Fruit fly (Drosophila melanogaster) whole organism, prepupa: ENCODE results near the gene Rab9.

Experiments
- Blimp-1 ChIP-seq: fragments of 200-800 bp; sonication (Bioruptor generic); optimal IDR thresholded peaks from 3 replicates; lab custom pipeline; 2017; ENCODE audit warnings: missing biosample characterization, missing genetic modification characterization, mild to moderate bottlenecking, moderate library complexity, missing genetic modification reagents
- CG10631 ChIP-seq: fragments of 200-800 bp; sonication (Bioruptor generic); optimal IDR thresholded peaks from 2 replicates; lab custom pipeline; 2016; ENCODE audit warnings: missing biosample characterization, missing genetic modification characterization
- CG10669 ChIP-seq: fragments of 200-800 bp; sonication (Bioruptor generic); optimal IDR thresholded peaks from 3 replicates; lab custom pipeline; 2018; ENCODE audit warnings: missing biosample characterization, mild to moderate bottlenecking, missing genetic modification characterization, moderate library complexity
- CG11294 ChIP-seq: fragments of 200-800 bp; sonication (Bioruptor generic); IDR thresholded peaks from 2 replicates; pipeline ENCODE4 v1.3.6; 2022; ENCODE audit warnings: missing biosample characterization, missing genetic modification characterization
- CG11902 ChIP-seq: fragments of 200-800 bp; sonication (Bioruptor generic); optimal IDR thresholded peaks from 3 replicates; lab custom pipeline; 2016; ENCODE audit warnings: missing biosample characterization, missing genetic modification characterization
- CG15336 ChIP-seq: fragments of 200-800 bp; sonication (Bioruptor generic); IDR thresholded peaks from 2 replicates; pipeline ENCODE4 v1.3.6; 2022; ENCODE audit warnings: missing biosample characterization, missing genetic modification characterization
- CG1621 ChIP-seq: fragments of 200-800 bp; sonication (Bioruptor generic); optimal IDR thresholded peaks from 3 replicates; lab custom pipeline; 2018; ENCODE audit warnings: missing biosample characterization, mild to moderate bottlenecking, missing genetic modification characterization
- CG16779 ChIP-seq: fragments of 200-800 bp; sonication (Bioruptor generic); optimal IDR thresholded peaks from 3 replicates; lab custom pipeline; 2017; ENCODE audit warnings: missing biosample characterization, mild to moderate bottlenecking, missing genetic modification characterization
- CG31627 ChIP-seq: fragments of 200-800 bp; sonication (Bioruptor generic); optimal IDR thresholded peaks from 3 replicates; lab custom pipeline; 2016; ENCODE audit warnings: missing biosample characterization, missing genetic modification characterization
- CG32006 ChIP-seq: fragments of 200-800 bp; sonication (Bioruptor generic); optimal IDR thresholded peaks from 3 replicates; lab custom pipeline; 2017; ENCODE audit warnings: missing biosample characterization, mild to moderate bottlenecking, missing genetic modification characterization
- CG34406 ChIP-seq: fragments of 200-800 bp; sonication (Bioruptor generic); optimal IDR thresholded peaks from 3 replicates; lab custom pipeline; 2016; ENCODE audit warnings: missing biosample characterization, missing genetic modification characterization
- CG4318 ChIP-seq: fragments of 200-800 bp; sonication (Bioruptor generic); optimal IDR thresholded peaks from 3 replicates; lab custom pipeline; 2017; ENCODE audit warnings: missing biosample characterization, mild to moderate bottlenecking, missing genetic modification characterization
- CG6163 ChIP-seq: fragments of 200-800 bp; sonication (Bioruptor generic); IDR thresholded peaks from 3 replicates; pipeline ENCODE4 v1.3.6; 2022; ENCODE audit warnings: missing biosample characterization, missing genetic modification characterization
- CG6276 ChIP-seq: fragments of 200-800 bp; sonication (Bioruptor generic); optimal IDR thresholded peaks from 2 replicates; lab custom pipeline; 2017; ENCODE audit warnings: missing biosample characterization, mild to moderate bottlenecking, missing genetic modification characterization
- CG6792 ChIP-seq: fragments of 200-800 bp; sonication (Bioruptor generic); optimal IDR thresholded peaks from 3 replicates; lab custom pipeline; 2016; ENCODE audit warnings: missing biosample characterization, missing genetic modification characterization
- CG6808 ChIP-seq: fragments of 200-800 bp; sonication (Bioruptor generic); optimal IDR thresholded peaks from 3 replicates; lab custom pipeline; 2017; ENCODE audit warnings: missing biosample characterization, missing genetic modification characterization, mild to moderate bottlenecking, moderate library complexity, missing genetic modification reagents
- CG6854 ChIP-seq: fragments of 200-800 bp; sonication (Bioruptor generic); optimal IDR thresholded peaks from 2 replicates; lab custom pipeline; 2017; ENCODE audit warnings: missing biosample characterization, mild to moderate bottlenecking, missing genetic modification characterization
- CG7368 ChIP-seq: fragments of 200-800 bp; sonication (Bioruptor generic); optimal IDR thresholded peaks from 3 replicates; lab custom pipeline; 2016; ENCODE audit warnings: missing biosample characterization, missing genetic modification characterization
- CG8119 ChIP-seq: fragments of 200-800 bp; sonication (Bioruptor generic); IDR thresholded peaks from 3 replicates; pipeline ENCODE4 v1.3.6; 2022; ENCODE audit warnings: missing biosample characterization, missing genetic modification characterization
- CG8319 ChIP-seq: fragments of 200-800 bp; sonication (Bioruptor generic); optimal IDR thresholded peaks from 3 replicates; lab custom pipeline; 2016; ENCODE audit warnings: missing biosample characterization, missing genetic modification characterization
- CG8632 ChIP-seq: fragments of 200-800 bp; sonication (Bioruptor generic); optimal IDR thresholded peaks from 3 replicates; lab custom pipeline; 2016; ENCODE audit warnings: missing biosample characterization, missing genetic modification characterization
- Eip75B ChIP-seq: fragments of 200-800 bp; sonication (Bioruptor generic); optimal IDR thresholded peaks from 3 replicates; lab custom pipeline; 2016; ENCODE audit warnings: missing biosample characterization, missing genetic modification characterization
- Eip78C ChIP-seq: fragments of 200-800 bp; sonication (Bioruptor generic); peaks from one replicate; lab custom pipeline; 2016; ENCODE audit warnings: missing biosample characterization, missing genetic modification characterization
- Ets21C ChIP-seq: fragments of 200-800 bp; sonication (Bioruptor generic); optimal IDR thresholded peaks from 3 replicates; lab custom pipeline; 2016; ENCODE audit warnings: missing biosample characterization, missing genetic modification characterization
- Ets96B ChIP-seq: fragments of 200-800 bp; optimal IDR thresholded peaks from 2 replicates; lab custom pipeline; 2019; ENCODE audit warnings: missing biosample characterization, mild to moderate bottlenecking, missing genetic modification characterization, moderate library complexity
- Gug ChIP-seq: fragments of 200-800 bp; sonication (Bioruptor generic); IDR thresholded peaks from 2 replicates; pipeline ENCODE4 v1.3.6; 2022; ENCODE audit warnings: missing biosample characterization, missing genetic modification characterization
- Hr39 ChIP-seq: fragments of 200-800 bp; sonication (Bioruptor generic); optimal IDR thresholded peaks from 2 replicates; lab custom pipeline; 2016; ENCODE audit warnings: missing biosample characterization, missing genetic modification characterization
- Hr4 ChIP-seq: fragments of 200-800 bp; sonication (Bioruptor generic); optimal IDR thresholded peaks from 3 replicates; lab custom pipeline; 2016; ENCODE audit warnings: missing biosample characterization, missing genetic modification characterization
- Lpt ChIP-seq: fragments of 200-800 bp; sonication (Bioruptor generic); optimal IDR thresholded peaks from 3 replicates; lab custom pipeline; 2016; ENCODE audit warnings: missing biosample characterization, missing genetic modification characterization
- Smox ChIP-seq: fragments of 200-800 bp; sonication (Bioruptor generic); optimal IDR thresholded peaks from 3 replicates; lab custom pipeline; 2016; ENCODE audit warnings: missing biosample characterization, missing genetic modification characterization
- Sox14 ChIP-seq: fragments of 200-800 bp; sonication (Bioruptor generic); optimal IDR thresholded peaks from 3 replicates; lab custom pipeline; 2016; ENCODE audit warnings: missing biosample characterization, missing genetic modification characterization
- achi ChIP-seq: fragments of 200-800 bp; sonication (Bioruptor generic); optimal IDR thresholded peaks from 3 replicates; lab custom pipeline; 2016; ENCODE audit warnings: missing biosample characterization, missing genetic modification characterization
- cyc ChIP-seq: fragments of 200-800 bp; sonication (Bioruptor generic); optimal IDR thresholded peaks from 3 replicates; lab custom pipeline; 2016; ENCODE audit warnings: missing biosample characterization, missing genetic modification characterization
- dsx ChIP-seq: fragments of 200-800 bp; optimal IDR thresholded peaks from 3 replicates; lab custom pipeline; 2019; ENCODE audit warnings: missing biosample characterization, mild to moderate bottlenecking, missing genetic modification characterization, moderate library complexity; ENCODE audit not compliant: poor library complexity, severe bottlenecking
- eg ChIP-seq: fragments of 200-800 bp; sonication (Bioruptor generic); IDR thresholded peaks from 3 replicates; pipeline ENCODE4 v1.3.6; 2022; ENCODE audit warnings: missing biosample characterization, missing genetic modification characterization
- esn ChIP-seq: fragments of 200-800 bp; sonication (Bioruptor generic); optimal IDR thresholded peaks from 2 replicates; lab custom pipeline; 2016; ENCODE audit warnings: missing biosample characterization, mild to moderate bottlenecking, missing genetic modification characterization, moderate library complexity
- fd59A ChIP-seq: fragments of 200-800 bp; sonication (Bioruptor generic); optimal IDR thresholded peaks from 2 replicates; lab custom pipeline; 2017; ENCODE audit warnings: missing biosample characterization, mild to moderate bottlenecking, missing genetic modification characterization, missing genetic modification reagents
- fd85E ChIP-seq: fragments of 200-800 bp; sonication (Bioruptor generic); optimal IDR thresholded peaks from 3 replicates; lab custom pipeline; 2016; ENCODE audit warnings: missing biosample characterization, missing genetic modification characterization
- fkh ChIP-seq: fragments of 200-800 bp; sonication (Bioruptor generic); optimal IDR thresholded peaks from 3 replicates; lab custom pipeline; 2017; ENCODE audit warnings: missing biosample characterization, mild to moderate bottlenecking, missing genetic modification characterization, moderate library complexity
- lz ChIP-seq: fragments of 200-800 bp; sonication (Bioruptor generic); optimal IDR thresholded peaks from 3 replicates; lab custom pipeline; 2016; ENCODE audit warnings: missing biosample characterization, missing genetic modification characterization
- pdm3 ChIP-seq: fragments of 200-800 bp; sonication (Bioruptor generic); optimal IDR thresholded peaks from 3 replicates; lab custom pipeline; 2016; ENCODE audit warnings: missing biosample characterization, missing genetic modification characterization
- spab ChIP-seq: fragments of 200-800 bp; sonication (Bioruptor generic); optimal IDR thresholded peaks from 2 replicates; lab custom pipeline; 2017; ENCODE audit warnings: missing biosample characterization, mild to moderate bottlenecking, missing genetic modification characterization, missing genetic modification reagents
- ss ChIP-seq, 2 experiments: fragments of 200-800 bp; sonication (Bioruptor generic); optimal IDR thresholded peaks; 2 replicates in 1 of 2; 3 replicates in 1 of 2; lab custom pipeline; 2017 to 2018; ENCODE audit warnings: mild to moderate bottlenecking in 2 of 2, missing biosample characterization in 2 of 2, missing genetic modification characterization in 2 of 2, moderate library complexity in 1 of 2
- svp ChIP-seq: fragments of 200-800 bp; sonication (Bioruptor generic); peaks from one replicate; lab custom pipeline; 2016; ENCODE audit warnings: missing biosample characterization, missing genetic modification characterization
- topi ChIP-seq: fragments of 200-800 bp; sonication (Bioruptor generic); optimal IDR thresholded peaks from 3 replicates; lab custom pipeline; 2016; ENCODE audit warnings: missing biosample characterization, missing genetic modification characterization

The Rab9 gene

DNA sequence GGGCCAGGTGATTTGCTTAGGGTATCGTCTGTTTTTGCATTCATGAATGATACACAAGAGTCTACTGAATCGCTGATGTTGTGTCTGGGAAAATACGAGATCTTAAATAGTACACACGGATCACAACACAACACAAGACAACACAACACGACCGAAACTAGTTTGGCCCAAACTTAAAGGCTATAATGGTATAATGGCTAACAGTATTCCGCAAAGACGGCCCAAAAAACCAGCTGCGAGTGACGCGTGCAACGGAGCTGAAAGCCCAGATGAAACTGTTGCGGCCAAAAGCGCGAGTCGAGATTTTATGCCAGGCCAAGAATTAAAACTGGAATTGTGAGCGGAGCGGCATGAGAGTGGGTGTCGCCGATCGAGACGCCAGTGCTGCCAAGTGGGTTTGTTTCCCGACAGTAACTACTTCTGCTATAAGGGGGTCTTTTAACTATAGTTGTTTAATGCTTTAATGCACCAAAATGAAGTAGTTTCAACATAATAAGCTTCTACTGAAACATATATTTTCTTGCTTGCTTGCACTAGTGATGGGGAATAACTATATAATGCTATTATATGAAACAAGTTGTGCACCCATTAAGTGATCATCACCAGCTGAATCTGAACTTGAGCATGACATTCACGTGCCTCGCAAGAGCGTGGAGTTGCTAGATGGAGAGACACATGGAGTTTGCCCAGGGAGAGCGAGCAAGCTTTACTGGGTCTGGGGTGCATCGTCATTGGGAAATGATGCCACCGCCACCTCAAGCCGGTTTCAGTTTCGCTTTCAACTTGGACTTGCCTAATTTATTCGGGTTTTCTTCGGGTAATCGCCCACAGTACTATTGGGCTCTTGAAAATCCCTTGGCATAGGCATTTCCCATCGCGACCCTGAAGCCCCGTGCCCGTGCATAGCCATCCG, 6.6 kb downstream of the Rab9 start:
- TF ChIP-seq CG32006 (peak; percentile 10), CG8119 (GFP tag; lab: Robert Waterston, UW) (peak; percentile 57; the same call in 2 of the 3 replicates), CG6854 (GFP tag; lab: Kevin White, UChicago) (peak; percentile 33), fkh (GFP tag; lab: Kevin White, UChicago) (no peak), pdm3 (GFP tag; lab: Kevin White, UChicago) (peak; percentile 10), esn (GFP tag; lab: Kevin White, UChicago) (peak; percentile 44), CG34406 (GFP tag; lab: Kevin White, UChicago) (no peak), Lpt (GFP tag; lab: Kevin White, UChicago) (peak; percentile 18), CG6163 (GFP tag; lab: Robert Waterston, UW) (peak; percentile 36; the same call in 1 of the 3 replicates), Blimp-1 (GFP tag; lab: Kevin White, UChicago) (peak; percentile 50), ss (GFP tag; optimal IDR thresholded peaks at IDR 0.05; lab: Kevin White, UChicago) (peak; percentile 7 to 37), eg (GFP tag; lab: Robert Waterston, UW) (peak; percentile 39; the same call in 1 of the 3 replicates), svp (GFP tag; lab: Kevin White, UChicago) (no peak), spab (GFP tag; lab: Kevin White, UChicago) (no peak), Eip75B (GFP tag; lab: Kevin White, UChicago) (peak; percentile 13), Hr39 (no peak), Smox (GFP tag; lab: Kevin White, UChicago) (no peak), CG6808 (peak; percentile 99), Sox14 (GFP tag; lab: Kevin White, UChicago) (no peak), fd85E (GFP tag; lab: Kevin White, UChicago) (no peak), CG6276 (GFP tag; lab: Kevin White, UChicago) (no peak), CG15336 (GFP tag; lab: Robert Waterston, UW) (peak; percentile 30; the same call in 1 of the 2 replicates), lz (GFP tag; lab: Kevin White, UChicago) (no peak), CG6792 (GFP tag; lab: Kevin White, UChicago) (no peak), Eip78C (GFP tag; lab: Kevin White, UChicago) (peak; percentile 76), achi (GFP tag; lab: Kevin White, UChicago) (peak; percentile 23), fd59A (no peak), Hr4 (GFP tag; lab: Kevin White, UChicago) (peak; percentile 18), Ets96B (tag; lab: Kevin White, UChicago) (peak; percentile 43), dsx (GFP tag; lab: Kevin White, UChicago) (peak; percentile 38), CG31627 (GFP tag; lab: Kevin White, UChicago) (no peak), CG8632 (GFP tag; lab: Kevin White, UChicago) (peak; percentile 4), Gug (GFP tag; lab: Robert Waterston, UW) (no peak), CG11902 (GFP tag; lab: Kevin White, UChicago) (no peak), CG1621 (tag; lab: Kevin White, UChicago) (no peak), CG10669 (GFP tag; lab: Kevin White, UChicago) (no peak)

- TF ChIP-seq Hr4 (GFP tag; lab: Kevin White, UChicago) (peak; percentile 81), CG8319 (GFP tag; lab: Kevin White, UChicago) (peak; percentile 7), ss (GFP tag; optimal IDR thresholded peaks at IDR 0.05; lab: Kevin White, UChicago) (no peak), Ets21C (GFP tag; lab: Kevin White, UChicago) (peak; percentile 65), CG8632 (GFP tag; lab: Kevin White, UChicago) (peak; percentile 21), Eip75B (GFP tag; lab: Kevin White, UChicago) (peak; percentile 23), CG16779 (tag; lab: Kevin White, UChicago) (peak; percentile 33), CG1621 (tag; lab: Kevin White, UChicago) (peak; percentile 59), CG6163 (GFP tag; lab: Robert Waterston, UW) (peak; percentile 71), CG8119 (GFP tag; lab: Robert Waterston, UW) (peak; percentile 77), lz (GFP tag; lab: Kevin White, UChicago) (no peak), CG11294 (no peak), fd85E (GFP tag; lab: Kevin White, UChicago) (peak; percentile 12), topi (GFP tag; lab: Kevin White, UChicago) (peak; percentile 49), Gug (GFP tag; lab: Robert Waterston, UW) (no peak; the same call in 1 of the 2 replicates), CG7368 (GFP tag; lab: Kevin White, UChicago) (peak; percentile 7), cyc (peak; percentile 36), CG4318 (GFP tag; lab: Kevin White, UChicago) (peak; percentile 68), CG10631 (peak; percentile 76), CG6808 (peak; percentile 51), pdm3 (GFP tag; lab: Kevin White, UChicago) (peak; percentile 61)
Measured at dm6 chr2L:19439598-19440230, 7.3 kb downstream of the Rab9 start.
